Fruit fly (Drosophila melanogaster) whole organism, embryonic: Measurements from ENCODE around the gene GlnRS.

Source experiments
- B-H2 ChIP-seq: fragments of 200-800 bp; sonication (Bioruptor generic); optimal IDR thresholded peaks from 2 replicates; lab custom pipeline; 2018; ENCODE audit warnings: missing biosample characterization, mild to moderate bottlenecking, missing genetic modification characterization
- BEAF-32 ChIP-seq: fragments of 200-800 bp; sonication (Bioruptor generic); optimal IDR thresholded peaks from 3 replicates; lab custom pipeline; 2017; ENCODE audit warnings: missing biosample characterization, missing genetic modification characterization, mild to moderate bottlenecking, moderate library complexity, missing genetic modification reagents
- CG10565 ChIP-seq: fragments of 200-800 bp; sonication (Bioruptor generic); optimal IDR thresholded peaks from 3 replicates; lab custom pipeline; 2016; ENCODE audit warnings: missing biosample characterization, mild to moderate bottlenecking, missing genetic modification characterization
- CG12071 ChIP-seq: fragments of 200-800 bp; sonication (Bioruptor generic); optimal IDR thresholded peaks from 3 replicates; lab custom pipeline; 2018; ENCODE audit warnings: missing biosample characterization, mild to moderate bottlenecking, missing genetic modification characterization
- CG12236 ChIP-seq: fragments of 200-800 bp; sonication (Bioruptor generic); optimal IDR thresholded peaks from 2 replicates; lab custom pipeline; 2016; ENCODE audit warnings: missing biosample characterization, missing genetic modification characterization
- CG1233 ChIP-seq: fragments of 200-800 bp; sonication (Bioruptor generic); optimal IDR thresholded peaks from 4 replicates; lab custom pipeline; 2018; ENCODE audit warnings: missing biosample characterization, mild to moderate bottlenecking, missing genetic modification characterization
- CG18011 ChIP-seq: fragments of 200-800 bp; sonication (Bioruptor generic); optimal IDR thresholded peaks from 2 replicates; lab custom pipeline; 2017; ENCODE audit warnings: missing biosample characterization, missing genetic modification characterization, mild to moderate bottlenecking, moderate library complexity, missing genotype
- CG2120 ChIP-seq: fragments of 200-800 bp; sonication (Bioruptor generic); optimal IDR thresholded peaks from 3 replicates; lab custom pipeline; 2016; ENCODE audit warnings: missing biosample characterization, missing genetic modification characterization
- CG2875 ChIP-seq: fragments of 200-800 bp; sonication (Bioruptor generic); optimal IDR thresholded peaks from 2 replicates; lab custom pipeline; 2017; ENCODE audit warnings: missing biosample characterization, mild to moderate bottlenecking, missing genetic modification characterization, missing genetic modification reagents
- CG3065 ChIP-seq: fragments of 200-800 bp; sonication (Bioruptor generic); optimal IDR thresholded peaks from 2 replicates; lab custom pipeline; 2016; ENCODE audit warnings: missing biosample characterization, missing genetic modification characterization
- CG3281 ChIP-seq: fragments of 200-800 bp; sonication (Bioruptor generic); optimal IDR thresholded peaks from 3 replicates; lab custom pipeline; 2017; ENCODE audit warnings: missing biosample characterization, mild to moderate bottlenecking, missing genetic modification characterization
- CG3407 ChIP-seq: fragments of 200-800 bp; sonication (Bioruptor generic); optimal IDR thresholded peaks from 2 replicates; lab custom pipeline; 2018; ENCODE audit warnings: missing biosample characterization, mild to moderate bottlenecking, missing genetic modification characterization
- CG4730 ChIP-seq: fragments of 200-800 bp; sonication (Bioruptor generic); IDR thresholded peaks from 2 replicates; pipeline ENCODE4 v1.3.6; 2022; ENCODE audit warnings: missing biosample characterization, missing genetic modification characterization
- CG8478 ChIP-seq: fragments of >200 bp; optimal IDR thresholded peaks from 2 replicates; lab custom pipeline; 2018
- CG9876 ChIP-seq: fragments of 200-800 bp; sonication (Bioruptor generic); optimal IDR thresholded peaks from 2 replicates; lab custom pipeline; 2016; ENCODE audit warnings: missing biosample characterization, missing genetic modification characterization
- CoRest ChIP-seq: fragments of 200-800 bp; sonication (Bioruptor generic); optimal IDR thresholded peaks from 3 replicates; lab custom pipeline; 2018; ENCODE audit warnings: missing biosample characterization, mild to moderate bottlenecking, missing genetic modification characterization, moderate library complexity
- D ChIP-seq, 2 experiments: fragments of 200-800 bp in 1 of 2; fragments of >200 bp in 1 of 2; sonication (Bioruptor generic) in 1 of 2; optimal IDR thresholded peaks; 2 replicates in 1 of 2; 3 replicates in 1 of 2; lab custom pipeline; 2017; ENCODE audit warnings: mild to moderate bottlenecking in 1 of 2, missing biosample characterization in 1 of 2, missing genetic modification characterization in 1 of 2, missing genetic modification reagents in 1 of 2
- Dll ChIP-seq: fragments of 200-800 bp; sonication (Bioruptor generic); IDR thresholded peaks from 4 replicates; pipeline ENCODE4 v1.3.6; 2022; ENCODE audit warnings: missing biosample characterization, missing genetic modification characterization; ENCODE audit not compliant: partially characterized antibody
- Elba2 ChIP-seq: fragments of 200-800 bp; sonication (Bioruptor generic); optimal IDR thresholded peaks from 3 replicates; lab custom pipeline; 2016; ENCODE audit warnings: missing biosample characterization, missing genetic modification characterization
- HLH3B ChIP-seq: fragments of 200-800 bp; sonication (Bioruptor generic); IDR thresholded peaks from 2 replicates; pipeline ENCODE4 v1.3.6; 2022; ENCODE audit warnings: missing biosample characterization, missing genetic modification characterization
- Hmx ChIP-seq: fragments of 200-800 bp; sonication (Bioruptor generic); optimal IDR thresholded peaks from 2 replicates; lab custom pipeline; 2016; ENCODE audit warnings: missing biosample characterization, missing genetic modification characterization
- Lim3 ChIP-seq: fragments of 200-800 bp; sonication (Bioruptor generic); IDR thresholded peaks from 2 replicates; pipeline ENCODE4 v1.3.6; 2022; ENCODE audit warnings: missing biosample characterization, missing genetic modification characterization
- MBD-R2 ChIP-seq: fragments of 200-800 bp; sonication (Bioruptor generic); IDR thresholded peaks from 2 replicates; pipeline ENCODE4 v1.3.6; 2022; ENCODE audit warnings: missing biosample characterization, missing genetic modification characterization
- Mad ChIP-seq: fragments of 200-800 bp; sonication (Bioruptor generic); optimal IDR thresholded peaks from 2 replicates; lab custom pipeline; 2016; ENCODE audit warnings: missing biosample characterization, missing genetic modification characterization
- Med ChIP-seq: fragments of 200-800 bp; sonication (Bioruptor generic); peaks from one replicate; lab custom pipeline; 2016; ENCODE audit warnings: missing biosample characterization, missing genetic modification characterization, mild to moderate bottlenecking, inconsistent platforms, moderate library complexity
- NFAT ChIP-seq: fragments of 200-800 bp; sonication (Bioruptor generic); IDR thresholded peaks from 2 replicates; pipeline ENCODE4 v1.3.6; 2022; ENCODE audit warnings: missing biosample characterization, missing genetic modification characterization
- Pdp1 ChIP-seq, 2 experiments: fragments of 200-800 bp; sonication (Bioruptor generic); optimal IDR thresholded peaks; 3 replicates each; lab custom pipeline; 2016; ENCODE audit warnings: missing biosample characterization in 2 of 2, missing genetic modification characterization in 2 of 2, mild to moderate bottlenecking in 1 of 2, moderate library complexity in 1 of 2
- Ravus ChIP-seq: fragments of 200-800 bp; sonication (Bioruptor generic); IDR thresholded peaks from 2 replicates; pipeline ENCODE4 v1.3.6; 2022; ENCODE audit warnings: missing biosample characterization, missing genetic modification characterization
- Rx ChIP-seq: fragments of 200-800 bp; sonication (Bioruptor generic); IDR thresholded peaks from 2 replicates; pipeline ENCODE4 v1.3.6; 2022; ENCODE audit warnings: missing biosample characterization, missing genetic modification characterization
- Side ChIP-seq: fragments of 200-800 bp; sonication (Bioruptor generic); optimal IDR thresholded peaks from 2 replicates; lab custom pipeline; 2016; ENCODE audit warnings: missing biosample characterization, missing genetic modification characterization
- Ssrp ChIP-seq: fragments of 200-800 bp; sonication (Bioruptor generic); optimal IDR thresholded peaks from 2 replicates; lab custom pipeline; 2018; ENCODE audit warnings: missing biosample characterization, mild to moderate bottlenecking, missing genetic modification characterization, moderate library complexity
- Xbp1 ChIP-seq: fragments of 200-800 bp; sonication (Bioruptor generic); optimal IDR thresholded peaks from 3 replicates; lab custom pipeline; 2016; ENCODE audit warnings: missing biosample characterization, mild to moderate bottlenecking, missing genetic modification characterization
- ac ChIP-seq: fragments of 200-800 bp; sonication (Bioruptor generic); optimal IDR thresholded peaks from 3 replicates; lab custom pipeline; 2017; ENCODE audit warnings: missing biosample characterization, mild to moderate bottlenecking, missing genetic modification characterization
- bcd ChIP-seq: fragments of 200-800 bp; sonication (Bioruptor generic); optimal IDR thresholded peaks from 2 replicates; lab custom pipeline; 2017; ENCODE audit warnings: missing biosample characterization, mild to moderate bottlenecking, missing genetic modification characterization
- cg ChIP-seq: fragments of 200-800 bp; sonication (Bioruptor generic); optimal IDR thresholded peaks from 3 replicates; lab custom pipeline; 2019; ENCODE audit warnings: missing biosample characterization, mild to moderate bottlenecking, missing genetic modification characterization, moderate library complexity
- dimm ChIP-seq: fragments of 200-800 bp; sonication (Bioruptor generic); IDR thresholded peaks from 2 replicates; pipeline ENCODE4 v1.3.6; 2022; ENCODE audit warnings: missing biosample characterization, missing genetic modification characterization
- gem ChIP-seq: fragments of 200-800 bp; sonication (Bioruptor generic); optimal IDR thresholded peaks from 2 replicates; lab custom pipeline; 2019; ENCODE audit warnings: missing biosample characterization, mild to moderate bottlenecking, missing genetic modification characterization, moderate library complexity
- ham ChIP-seq: fragments of 200-800 bp; sonication (Bioruptor generic); IDR thresholded peaks from 2 replicates; pipeline ENCODE4 v1.3.6; 2022; ENCODE audit warnings: missing biosample characterization, missing genetic modification characterization
- insv ChIP-seq, 2 experiments: fragments of 200-800 bp; sonication (Bioruptor generic); optimal IDR thresholded peaks; 3 replicates each; lab custom pipeline; 2016 to 2018; ENCODE audit warnings: missing biosample characterization in 2 of 2, missing genetic modification characterization in 2 of 2
- lbe ChIP-seq: fragments of 200-800 bp; sonication (Bioruptor generic); optimal IDR thresholded peaks from 2 replicates; lab custom pipeline; 2016; ENCODE audit warnings: missing biosample characterization, mild to moderate bottlenecking, missing genetic modification characterization
- oc ChIP-seq: fragments of 200-800 bp; sonication (Bioruptor generic); optimal IDR thresholded peaks from 2 replicates; lab custom pipeline; 2018; ENCODE audit warnings: missing biosample characterization, mild to moderate bottlenecking, missing genetic modification characterization, moderate library complexity
- onecut ChIP-seq: fragments of 200-800 bp; sonication (Bioruptor generic); IDR thresholded peaks from 2 replicates; pipeline ENCODE4 v1.3.6; 2022; ENCODE audit warnings: missing biosample characterization, missing genetic modification characterization
- peb ChIP-seq: fragments of 200-800 bp; sonication (Bioruptor generic); IDR thresholded peaks from 2 replicates; pipeline ENCODE4 v1.3.6; 2022; ENCODE audit warnings: missing biosample characterization, missing genetic modification characterization
- rib ChIP-seq: fragments of 200-800 bp; sonication (Bioruptor generic); IDR thresholded peaks from 2 replicates; pipeline ENCODE4 v1.3.6; 2022; ENCODE audit warnings: missing biosample characterization, missing genetic modification characterization
- ro ChIP-seq: fragments of 200-800 bp; sonication (Bioruptor generic); IDR thresholded peaks from 2 replicates; pipeline ENCODE4 v1.3.6; 2022; ENCODE audit warnings: missing biosample characterization, missing genetic modification characterization
- run ChIP-seq: fragments of 200-800 bp; sonication (Bioruptor generic); optimal IDR thresholded peaks from 3 replicates; lab custom pipeline; 2018; ENCODE audit warnings: missing biosample characterization, mild to moderate bottlenecking, missing genetic modification characterization
- scrt ChIP-seq: fragments of 200-800 bp; sonication (Bioruptor generic); optimal IDR thresholded peaks from 2 replicates; lab custom pipeline; 2018; ENCODE audit warnings: missing biosample characterization, mild to moderate bottlenecking, missing genetic modification characterization, moderate library complexity
- so ChIP-seq: fragments of 200-800 bp; sonication (Bioruptor generic); IDR thresholded peaks from 3 replicates; pipeline ENCODE4 v1.3.6; 2022; ENCODE audit warnings: missing biosample characterization, missing genetic modification characterization
- sqz ChIP-seq: fragments of 200-800 bp; sonication (Bioruptor generic); optimal IDR thresholded peaks from 3 replicates; lab custom pipeline; 2018; ENCODE audit warnings: missing biosample characterization, mild to moderate bottlenecking, missing genetic modification characterization
- vfl ChIP-seq: fragments of 200-800 bp; sonication (Bioruptor generic); optimal IDR thresholded peaks from 2 replicates; lab custom pipeline; 2016; ENCODE audit warnings: missing biosample characterization, missing genetic modification characterization
- zen ChIP-seq: fragments of 200-800 bp; sonication (Bioruptor generic); optimal IDR thresholded peaks from 3 replicates; lab custom pipeline; 2018; ENCODE audit warnings: missing biosample characterization, mild to moderate bottlenecking, missing genetic modification characterization, moderate library complexity

GlnRS gene

dm6 chr3R:25262322-25262761 lies 3.2 kb downstream of the GlnRS start, which contains the start of the genes Kdsr and CG11858 (continued):
- TF ChIP-seq vfl (GFP tag; lab: Kevin White, UChicago): peak; percentile 3
- no peak for TF ChIP-seq CG2875 (GFP tag; lab: Kevin White, UChicago)
- peak; percentile 3 for TF ChIP-seq Side (GFP tag; lab: Kevin White, UChicago)
- no peak for TF ChIP-seq CG12071 (GFP tag; lab: Kevin White, UChicago)
- TF ChIP-seq Rx (GFP tag; lab: Robert Waterston, UW): peak; percentile 50
- TF ChIP-seq onecut (GFP tag; lab: Robert Waterston, UW): no peak; the same call in 1 of the 2 replicates
- no peak for TF ChIP-seq CG9876 (GFP tag; lab: Kevin White, UChicago)
- peak; percentile 86 for TF ChIP-seq MBD-R2 (GFP tag; lab: Robert Waterston, UW)
- TF ChIP-seq BEAF-32 (GFP tag; lab: Kevin White, UChicago): peak; percentile 52
- no peak for TF ChIP-seq Lim3 (GFP tag; lab: Robert Waterston, UW)
- TF ChIP-seq ro (GFP tag; lab: Robert Waterston, UW): no peak
- no peak for TF ChIP-seq sqz
- peak; percentile 57 for TF ChIP-seq Ssrp (tag; lab: Kevin White, UChicago)
- no peak for TF ChIP-seq gem (tag; lab: Kevin White, UChicago)
- no peak for TF ChIP-seq CG8478 (lab: Kevin White, UChicago)
- peak; percentile 51 for TF ChIP-seq zen
- TF ChIP-seq Mad (GFP tag; lab: Kevin White, UChicago): peak; percentile 61
- TF ChIP-seq Pdp1 (GFP tag; optimal IDR thresholded peaks at IDR 0.05; lab: Kevin White, UChicago): peak; percentile 63 to 70
- peak; percentile 95 for TF ChIP-seq Med (GFP tag; lab: Kevin White, UChicago)
- peak; percentile 47; the same call in 1 of the 2 replicates for TF ChIP-seq peb (GFP tag; lab: Robert Waterston, UW)
- TF ChIP-seq Dll: peak; percentile 45; the same call in 1 of the 4 replicates
- peak; percentile 37 for TF ChIP-seq CG18011 (GFP tag; lab: Kevin White, UChicago)
- no peak for TF ChIP-seq CG12236 (GFP tag; lab: Kevin White, UChicago)
- TF ChIP-seq cg (GFP tag; lab: Kevin White, UChicago): no peak
- TF ChIP-seq dimm (GFP tag; lab: Robert Waterston, UW): no peak
- TF ChIP-seq B-H2 (GFP tag; lab: Kevin White, UChicago): peak; percentile 74
- TF ChIP-seq HLH3B (GFP tag; lab: Robert Waterston, UW): peak; percentile 21; the same call in 1 of the 2 replicates
- no peak for TF ChIP-seq Hmx (GFP tag; lab: Kevin White, UChicago)
- TF ChIP-seq run (tag; lab: Kevin White, UChicago): peak; percentile 2
- no peak for TF ChIP-seq Elba2 (GFP tag; lab: Kevin White, UChicago)
- no peak for TF ChIP-seq D (optimal IDR thresholded peaks at IDR 0.05; lab: Kevin White, UChicago)
- TF ChIP-seq D (GFP tag; optimal IDR thresholded peaks at IDR 0.05; lab: Kevin White, UChicago): no peak
- TF ChIP-seq bcd (GFP tag; lab: Kevin White, UChicago): no peak
- peak; percentile 33 for TF ChIP-seq scrt (GFP tag; lab: Kevin White, UChicago)
- no peak for TF ChIP-seq ham
- TF ChIP-seq CG1233 (GFP tag; lab: Kevin White, UChicago): peak; percentile 25
- TF ChIP-seq oc (tag; lab: Kevin White, UChicago): peak; percentile 67
- TF ChIP-seq CG10565: no peak
- peak; percentile 75 for TF ChIP-seq Xbp1 (GFP tag; lab: Kevin White, UChicago)
- TF ChIP-seq NFAT (GFP tag; lab: Robert Waterston, UW): peak; percentile 39; the same call in 1 of the 2 replicates
- TF ChIP-seq ac (GFP tag; lab: Kevin White, UChicago): no peak
- TF ChIP-seq lbe (GFP tag; lab: Kevin White, UChicago): no peak
- no peak for TF ChIP-seq CG3407 (GFP tag; lab: Kevin White, UChicago)
- peak; percentile 49 for TF ChIP-seq CG3281
- no peak for TF ChIP-seq CG3065
- TF ChIP-seq CG4730 (GFP tag; lab: Robert Waterston, UW): peak; percentile 37; the same call in 1 of the 2 replicates
- TF ChIP-seq CG2120 (GFP tag; lab: Kevin White, UChicago): peak; percentile 82
- peak; percentile 38; the same call in 1 of the 2 replicates for TF ChIP-seq rib (GFP tag; lab: Robert Waterston, UW)
- no peak for TF ChIP-seq so (GFP tag; lab: Robert Waterston, UW)
- peak in 1 of 2 experiments; percentile 81 for TF ChIP-seq insv (GFP tag; optimal IDR thresholded peaks at IDR 0.05; lab: Kevin White, UChicago)
- peak; percentile 71 for TF ChIP-seq CoRest
- TF ChIP-seq Ravus (GFP tag; lab: Robert Waterston, UW): peak; percentile 11; the same call in 1 of the 2 replicates
